Worm (Caenorhabditis elegans): ENCODE results near the gene C14C6.6.

The C14C6.6 gene

DNA sequence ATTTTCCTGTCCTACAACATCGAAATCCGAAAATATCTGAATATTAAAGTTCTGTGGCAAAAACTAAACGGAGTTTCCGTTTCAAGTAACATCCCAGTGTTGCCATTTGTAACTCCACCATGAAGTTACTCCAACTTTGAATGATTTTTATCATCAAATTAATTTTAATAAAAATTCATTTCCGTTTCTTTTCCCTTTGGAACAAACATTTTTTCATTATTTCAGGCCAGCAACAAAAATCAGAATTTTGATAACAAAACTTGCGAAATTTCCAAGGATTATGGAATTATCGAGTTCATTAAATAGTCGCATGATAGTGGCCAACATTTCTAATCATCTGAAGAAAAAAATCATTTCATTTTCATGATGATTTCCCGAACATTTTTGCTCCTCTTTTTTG, 15.0 kb upstream of the C14C6.6 start, which contains the start of gene C14C6.2:
Gene C14C6.2, plus strand, starts transcription at position 301 of the 400 bp plus-strand sequence.
- TF ChIP-seq sox-4 (tag; optimal IDR thresholded peaks at IDR 0.05) (no peak), ceh-31 (tag; optimal IDR thresholded peaks at IDR 0.05) (no peak), npax-4 (tag; optimal IDR thresholded peaks at IDR 0.05) (no peak), rnt-1 (tag; optimal IDR thresholded peaks at IDR 0.05) (no peak), hlh-13 (GFP tag; optimal IDR thresholded peaks at IDR 0.05) (no peak), nfya-1 (tag; optimal IDR thresholded peaks at IDR 0.05) (no peak), hlh-15 (tag; optimal IDR thresholded peaks at IDR 0.05) (no peak), tbx-2 (tag; optimal IDR thresholded peaks at IDR 0.05) (no peak), madf-2 (tag; optimal IDR thresholded peaks at IDR 0.05) (no peak), unc-3 (GFP tag; conservative IDR thresholded peaks at IDR 0.05) (no peak), unc-3 (tag; optimal IDR thresholded peaks at IDR 0.05) (no peak), hlh-6 (tag; optimal IDR thresholded peaks at IDR 0.05) (no peak), ceh-9 (tag; optimal IDR thresholded peaks at IDR 0.05) (no peak), lin-11 (tag; optimal IDR thresholded peaks at IDR 0.05) (no peak), sox-2 (GFP tag; IDR thresholded peaks at IDR 0.05) (no peak), gmeb-2 (tag; optimal IDR thresholded peaks at IDR 0.05) (no peak), ama-1 (optimal IDR thresholded peaks at IDR 0.05) (no peak), fax-1 (tag; optimal IDR thresholded peaks at IDR 0.05) (no peak), C08G9.2 (tag; optimal IDR thresholded peaks at IDR 0.05) (no peak), pros-1 (tag; optimal IDR thresholded peaks at IDR 0.05) (no peak), K02D7.2 (tag; optimal IDR thresholded peaks at IDR 0.05) (no peak)

DNA sequence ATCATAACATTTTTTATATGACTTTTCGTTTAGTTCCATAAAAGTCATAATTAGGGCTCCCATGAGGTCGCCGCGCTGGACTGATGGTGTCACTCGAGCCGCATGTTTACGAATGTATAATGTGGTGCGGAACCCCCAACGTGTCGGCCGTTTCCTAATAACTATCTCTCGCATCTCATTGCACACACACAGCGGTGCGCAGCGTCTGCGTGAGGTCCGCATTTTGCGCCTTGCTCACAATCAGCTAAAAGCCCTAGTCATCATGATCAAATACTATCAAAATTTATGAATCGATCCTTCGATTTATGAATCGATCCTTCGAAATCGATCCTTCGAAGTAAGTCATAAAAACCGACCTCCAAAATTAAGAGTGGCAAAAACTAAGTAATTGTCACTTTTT, 12.1 kb upstream of the C14C6.6 start, which contains the start of gene srx-7:
Gene srx-7, plus strand, starts transcription at position 256 of the 400 bp plus-strand sequence.
- no peak for TF ChIP-seq hlh-8 (tag; optimal IDR thresholded peaks at IDR 0.05)
- TF ChIP-seq mec-3 (tag; optimal IDR thresholded peaks at IDR 0.05; ENCODE audit: borderline replicate concordance), result no peak
- no peak for TF ChIP-seq ama-1 (optimal IDR thresholded peaks at IDR 0.05)
- TF ChIP-seq elt-2 (tag; optimal IDR thresholded peaks at IDR 0.05), result no peak
- TF ChIP-seq sdc-2 (tag; optimal IDR thresholded peaks at IDR 0.05), result no peak
- no peak for TF ChIP-seq ceh-2 (tag; optimal IDR thresholded peaks at IDR 0.05)
- TF ChIP-seq pha-2 (tag; optimal IDR thresholded peaks at IDR 0.05), result no peak
- no peak for TF ChIP-seq odd-2 (tag; optimal IDR thresholded peaks at IDR 0.05)
- no peak for TF ChIP-seq che-1 (tag; optimal IDR thresholded peaks at IDR 0.05)
- TF ChIP-seq fkh-10 (GFP tag; optimal IDR thresholded peaks at IDR 0.05), result no peak
- TF ChIP-seq npax-4 (tag; optimal IDR thresholded peaks at IDR 0.05), result no peak
- no peak for TF ChIP-seq ceh-48 (tag; optimal IDR thresholded peaks at IDR 0.05)
- TF ChIP-seq ceh-6 (GFP tag; optimal IDR thresholded peaks at IDR 0.05), result no peak
- TF ChIP-seq lim-6 (tag; optimal IDR thresholded peaks at IDR 0.05), result no peak
- no peak for TF ChIP-seq lin-11 (tag; optimal IDR thresholded peaks at IDR 0.05)

DNA sequence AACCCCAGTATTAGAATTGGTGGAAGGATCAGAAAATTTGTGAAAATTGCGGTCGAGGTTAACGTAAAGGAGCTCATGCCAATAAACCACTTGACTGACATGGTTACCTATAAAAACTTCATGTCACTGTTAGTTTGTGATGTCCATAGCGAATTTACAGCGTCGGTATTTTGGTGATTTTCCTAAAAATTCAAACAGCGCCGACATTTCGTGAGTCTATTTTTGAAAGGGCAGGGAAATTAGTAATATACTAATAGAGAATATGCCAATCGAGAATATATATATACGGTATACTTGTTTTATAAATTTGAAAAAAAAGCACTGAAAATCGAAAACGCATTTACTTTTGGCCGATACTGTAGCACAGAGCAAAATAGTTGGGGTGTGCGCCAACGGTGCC, 8.2 kb upstream of the C14C6.6 start, which contains the start of gene srx-8:
Gene srx-8, minus strand, starts transcription at position 101 of the 400 bp plus-strand sequence.
- no peak for TF ChIP-seq ceh-22 (tag; optimal IDR thresholded peaks at IDR 0.05)
- TF ChIP-seq nhr-11 (tag; optimal IDR thresholded peaks at IDR 0.05), result no peak
- TF ChIP-seq pha-2 (tag; optimal IDR thresholded peaks at IDR 0.05), result no peak
- TF ChIP-seq ceh-31 (tag; optimal IDR thresholded peaks at IDR 0.05), result no peak
- TF ChIP-seq dve-1 (tag; optimal IDR thresholded peaks at IDR 0.05), result no peak
- TF ChIP-seq sox-4 (tag; optimal IDR thresholded peaks at IDR 0.05), result no peak
- no peak for TF ChIP-seq Y22D7AL.16 (tag; optimal IDR thresholded peaks at IDR 0.05)
- no peak for TF ChIP-seq sdc-2 (tag; optimal IDR thresholded peaks at IDR 0.05)
- no peak for TF ChIP-seq hlh-8 (tag; optimal IDR thresholded peaks at IDR 0.05)
- no peak for TF ChIP-seq elt-4 (tag; optimal IDR thresholded peaks at IDR 0.05)
- TF ChIP-seq lin-11 (tag; optimal IDR thresholded peaks at IDR 0.05), result no peak
- TF ChIP-seq rnt-1 (tag; optimal IDR thresholded peaks at IDR 0.05), result no peak
- TF ChIP-seq lim-6 (tag; optimal IDR thresholded peaks at IDR 0.05), result no peak
- TF ChIP-seq hlh-13 (GFP tag; optimal IDR thresholded peaks at IDR 0.05), result no peak

DNA sequence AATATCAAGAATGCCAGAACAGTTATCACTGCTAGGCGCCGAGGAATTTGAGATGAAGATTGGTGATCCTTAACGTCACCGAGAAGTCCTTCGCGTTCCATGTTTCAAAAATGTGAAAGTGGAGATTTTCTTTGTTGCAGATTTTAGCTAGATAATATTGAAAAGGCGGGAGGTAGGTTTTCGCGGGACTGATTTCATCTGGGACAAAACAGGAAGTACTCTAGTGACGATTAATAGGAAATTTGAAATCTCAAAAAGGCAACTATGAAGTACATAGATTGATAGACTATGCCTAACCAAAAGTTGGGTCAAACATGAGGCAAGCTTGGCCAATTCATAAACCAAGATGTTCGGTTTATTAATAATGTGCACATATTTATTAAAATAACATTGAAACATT, 5.2 kb upstream of the C14C6.6 start, which contains the start of gene C14C6.8:
Gene C14C6.8, minus strand, starts transcription at position 101 of the 400 bp plus-strand sequence.
- TF ChIP-seq ama-1 (optimal IDR thresholded peaks at IDR 0.05) (no peak), tbx-7 (tag; optimal IDR thresholded peaks at IDR 0.05) (no peak)

All from whole organism, late embryonic.